Fruit fly (Drosophila melanogaster) whole organism, wandering third instar larva: Measurements from ENCODE around the gene Ufd1.
"Not testable (repeated sequence)": the region's sequence is repeated elsewhere in the genome, so short reads cannot be mapped to it uniquely, and the experiment has no call there.

Experiments
- Dif ChIP-seq: fragments of 200-275, 200-300 bp; sonication (Bioruptor generic); optimal IDR thresholded peaks from 2 replicates; lab custom pipeline; 2018; ENCODE audit warnings: missing biosample characterization, missing genetic modification characterization; ENCODE audit not compliant: partially characterized antibody
- woc ChIP-seq: sonication (Bioruptor generic); optimal IDR thresholded peaks from 2 replicates; lab custom pipeline; 2016; ENCODE audit warnings: missing biosample characterization, mild to moderate bottlenecking, missing genetic modification characterization

dm6 chr3L:11134886-11135285, 11.9 kb upstream of the Ufd1 start, which contains the start of gene CG14143:
- not testable (repeated sequence) for TF ChIP-seq woc (GFP tag; lab: Kevin White, UChicago); Dif
